Fruit fly (Drosophila melanogaster) whole organism, embryonic: ENCODE data around the gene baf.
A peak's percentile ranks its signal among the peaks of the same experiment; 100 is the strongest.

Source experiments
- ATbp ChIP-seq: fragments of 200-800 bp; sonication (Bioruptor generic); optimal IDR thresholded peaks from 2 replicates; lab custom pipeline; 2017; ENCODE audit warnings: missing biosample characterization, mild to moderate bottlenecking, missing genetic modification characterization, missing genetic modification reagents
- CG10209 ChIP-seq: fragments of 200-800 bp; sonication (Bioruptor generic); optimal IDR thresholded peaks from 3 replicates; lab custom pipeline; 2017; ENCODE audit warnings: missing biosample characterization, mild to moderate bottlenecking, missing genetic modification characterization, missing genetic modification reagents
- CG11695 ChIP-seq: fragments of 200-800 bp; sonication (Bioruptor generic); IDR thresholded peaks from 3 replicates; pipeline ENCODE4 v1.3.6; 2022; ENCODE audit warnings: missing biosample characterization, missing genetic modification characterization
- CG15514 ChIP-seq: fragments of 200-800 bp; sonication (Bioruptor generic); optimal IDR thresholded peaks from 3 replicates; lab custom pipeline; 2017; ENCODE audit warnings: missing biosample characterization, missing genetic modification characterization, mild to moderate bottlenecking, moderate library complexity, missing genetic modification reagents
- CG17186 ChIP-seq: fragments of 200-800 bp; sonication (Bioruptor generic); optimal IDR thresholded peaks from 3 replicates; lab custom pipeline; 2017; ENCODE audit warnings: missing biosample characterization, missing genetic modification reagents, missing genetic modification characterization
- CG18262 ChIP-seq: fragments of 200-800 bp; optimal IDR thresholded peaks from 3 replicates; lab custom pipeline; 2019; ENCODE audit warnings: missing biosample characterization, mild to moderate bottlenecking, missing genetic modification characterization, moderate library complexity
- CG18599 ChIP-seq: fragments of 200-800 bp; sonication (Bioruptor generic); optimal IDR thresholded peaks from 3 replicates; lab custom pipeline; 2017; ENCODE audit warnings: missing biosample characterization, missing genetic modification characterization, mild to moderate bottlenecking, moderate library complexity, missing genetic modification reagents
- CG2116 ChIP-seq: fragments of 200-800 bp; sonication (Bioruptor generic); optimal IDR thresholded peaks from 3 replicates; lab custom pipeline; 2018; ENCODE audit warnings: missing biosample characterization, mild to moderate bottlenecking, missing genetic modification characterization
- CG2889 ChIP-seq: fragments of 200-800 bp; sonication (Bioruptor generic); IDR thresholded peaks from 3 replicates; pipeline ENCODE4 v1.3.6; 2022; ENCODE audit warnings: missing biosample characterization, missing genetic modification characterization
- CG30431 ChIP-seq: fragments of 200-800 bp; sonication (Bioruptor generic); optimal IDR thresholded peaks from 2 replicates; lab custom pipeline; 2017; ENCODE audit warnings: missing biosample characterization, missing genetic modification characterization
- CG3163 ChIP-seq: fragments of 200-800 bp; sonication (Bioruptor generic); optimal IDR thresholded peaks from 3 replicates; lab custom pipeline; 2016; ENCODE audit warnings: missing biosample characterization, missing genetic modification characterization
- CG6683 ChIP-seq: fragments of 200-800 bp; sonication (Bioruptor generic); optimal IDR thresholded peaks from 2 replicates; lab custom pipeline; 2017; ENCODE audit warnings: missing biosample characterization, mild to moderate bottlenecking, missing genetic modification characterization, missing genetic modification reagents
- CG8924 ChIP-seq: fragments of 200-800 bp; optimal IDR thresholded peaks from 3 replicates; lab custom pipeline; 2019; ENCODE audit warnings: missing biosample characterization, mild to moderate bottlenecking, missing genetic modification characterization, moderate library complexity
- Camta ChIP-seq: fragments of 200-800 bp; sonication (Bioruptor generic); optimal IDR thresholded peaks from 2 replicates; lab custom pipeline; 2016; ENCODE audit warnings: missing biosample characterization, missing genetic modification characterization
- Chrac-16 ChIP-seq: fragments of 200-800 bp; sonication (Bioruptor generic); optimal IDR thresholded peaks from 3 replicates; lab custom pipeline; 2016; ENCODE audit warnings: missing biosample characterization, missing genetic modification characterization
- D19A ChIP-seq: fragments of 200-800 bp; optimal IDR thresholded peaks from 3 replicates; lab custom pipeline; 2019; ENCODE audit warnings: missing biosample characterization, mild to moderate bottlenecking, missing genetic modification characterization, moderate library complexity
- Dbx ChIP-seq: fragments of 200-800 bp; sonication (Bioruptor generic); IDR thresholded peaks from 3 replicates; pipeline ENCODE4 v1.3.6; 2022; ENCODE audit warnings: missing biosample characterization, missing genetic modification characterization
- Dek ChIP-seq: fragments of 200-800 bp; sonication (Bioruptor generic); optimal IDR thresholded peaks from 3 replicates; lab custom pipeline; 2019; ENCODE audit warnings: missing biosample characterization, mild to moderate bottlenecking, missing genetic modification characterization, moderate library complexity
- E2f1 ChIP-seq: fragments of 200-800 bp; sonication (Bioruptor generic); IDR thresholded peaks from 2 replicates; pipeline ENCODE4 v1.3.6; 2022; ENCODE audit warnings: missing biosample characterization, missing genetic modification characterization
- Ets97D ChIP-seq: fragments of 200-800 bp; sonication (Bioruptor generic); optimal IDR thresholded peaks from 3 replicates; lab custom pipeline; 2016; ENCODE audit warnings: missing biosample characterization, missing genetic modification characterization
- H2.0 ChIP-seq: fragments of 200-800 bp; sonication (Bioruptor generic); IDR thresholded peaks from 2 replicates; pipeline ENCODE4 v1.3.6; 2022; ENCODE audit warnings: missing biosample characterization, missing genetic modification characterization
- HLHmδ ChIP-seq: fragments of 200-800 bp; sonication (Bioruptor generic); optimal IDR thresholded peaks from 2 replicates; lab custom pipeline; 2018; ENCODE audit warnings: missing biosample characterization, mild to moderate bottlenecking, missing genetic modification characterization, moderate library complexity
- Hmr ChIP-seq: fragments of 200-800 bp; sonication (Bioruptor generic); optimal IDR thresholded peaks from 3 replicates; lab custom pipeline; 2017; ENCODE audit warnings: mild to moderate bottlenecking, missing biosample characterization, missing genetic modification reagents, missing genetic modification characterization
- Kr ChIP-seq: fragments of 200-800 bp; sonication (Bioruptor generic); optimal IDR thresholded peaks from 2 replicates; lab custom pipeline; 2017; ENCODE audit warnings: missing biosample characterization, mild to moderate bottlenecking, missing genetic modification characterization
- Med ChIP-seq: fragments of 200-800 bp; sonication (Bioruptor generic); peaks from one replicate; lab custom pipeline; 2016; ENCODE audit warnings: missing biosample characterization, missing genetic modification characterization, mild to moderate bottlenecking, inconsistent platforms, moderate library complexity
- NC2α ChIP-seq: fragments of 200-800 bp; sonication (Bioruptor generic); optimal IDR thresholded peaks from 2 replicates; lab custom pipeline; 2016; ENCODE audit warnings: missing biosample characterization, missing genetic modification characterization
- NK7.1 ChIP-seq: fragments of 200-800 bp; sonication (Bioruptor generic); optimal IDR thresholded peaks from 3 replicates; lab custom pipeline; 2016; ENCODE audit warnings: missing biosample characterization, missing genetic modification characterization
- Side ChIP-seq: fragments of 200-800 bp; sonication (Bioruptor generic); optimal IDR thresholded peaks from 2 replicates; lab custom pipeline; 2016; ENCODE audit warnings: missing biosample characterization, missing genetic modification characterization
- Sox100B ChIP-seq: fragments of 200-800 bp; sonication (Bioruptor generic); optimal IDR thresholded peaks from 3 replicates; lab custom pipeline; 2018; ENCODE audit warnings: missing biosample characterization, mild to moderate bottlenecking, missing genetic modification characterization
- YL-1 ChIP-seq: fragments of 200-800 bp; sonication (Bioruptor generic); optimal IDR thresholded peaks from 3 replicates; lab custom pipeline; 2017; ENCODE audit warnings: missing biosample characterization, mild to moderate bottlenecking, missing genetic modification characterization
- ap ChIP-seq: fragments of 200-800 bp; sonication (Bioruptor generic); IDR thresholded peaks from 2 replicates; pipeline ENCODE4 v1.3.6; 2022; ENCODE audit warnings: missing biosample characterization, missing genetic modification characterization
- az2 ChIP-seq: fragments of 200-800 bp; sonication (Bioruptor generic); optimal IDR thresholded peaks from 3 replicates; lab custom pipeline; 2016; ENCODE audit warnings: missing biosample characterization, missing genetic modification characterization
- cato ChIP-seq: fragments of 200-800 bp; sonication (Bioruptor generic); optimal IDR thresholded peaks from 2 replicates; lab custom pipeline; 2016; ENCODE audit warnings: missing biosample characterization, missing genetic modification characterization, borderline replicate concordance
- chinmo ChIP-seq: fragments of 200-800 bp; sonication (Bioruptor generic); IDR thresholded peaks from 4 replicates; pipeline ENCODE4 v1.3.6; 2022; ENCODE audit warnings: missing biosample characterization, missing genetic modification characterization; ENCODE audit not compliant: partially characterized antibody
- corto ChIP-seq: fragments of 200-800 bp; sonication (Bioruptor generic); optimal IDR thresholded peaks from 2 replicates; lab custom pipeline; 2016; ENCODE audit warnings: missing biosample characterization, mild to moderate bottlenecking, missing genetic modification characterization, moderate library complexity
- disco-r ChIP-seq: fragments of 200-800 bp; sonication (Bioruptor generic); optimal IDR thresholded peaks from 2 replicates; lab custom pipeline; 2016; ENCODE audit warnings: missing biosample characterization, missing genetic modification characterization
- ems ChIP-seq: fragments of 200-800 bp; sonication (Bioruptor generic); optimal IDR thresholded peaks from 3 replicates; lab custom pipeline; 2016; ENCODE audit warnings: missing biosample characterization, missing genetic modification characterization
- eyg ChIP-seq: fragments of 200-800 bp; sonication (Bioruptor generic); optimal IDR thresholded peaks from 3 replicates; lab custom pipeline; 2016; ENCODE audit warnings: missing biosample characterization, missing genetic modification characterization
- grau ChIP-seq: fragments of 200-800 bp; optimal IDR thresholded peaks from 3 replicates; lab custom pipeline; 2019; ENCODE audit warnings: missing biosample characterization, mild to moderate bottlenecking, missing genetic modification characterization, moderate library complexity
- grn ChIP-seq: fragments of 200-800 bp; sonication (Bioruptor generic); optimal IDR thresholded peaks from 3 replicates; lab custom pipeline; 2017; ENCODE audit warnings: missing biosample characterization, missing genetic modification characterization
- jigr1 ChIP-seq: fragments of 200-800 bp; sonication (Bioruptor generic); IDR thresholded peaks from 3 replicates; pipeline ENCODE4 v1.3.6; 2022; ENCODE audit warnings: missing biosample characterization, missing genetic modification characterization
- ken ChIP-seq: fragments of 200-800 bp; sonication (Bioruptor generic); IDR thresholded peaks from 3 replicates; pipeline ENCODE4 v1.3.6; 2022; ENCODE audit warnings: missing biosample characterization, missing genetic modification characterization
- lola ChIP-seq, 3 experiments: fragments of >200 bp in 2 of 3; fragments of 200-800 bp in 1 of 3; sonication (Bioruptor generic) in 1 of 3; optimal IDR thresholded peaks; 2 replicates each; lab custom pipeline; 2017 to 2019; ENCODE audit warnings: missing biosample characterization in 3 of 3, missing genetic modification characterization in 3 of 3, mild to moderate bottlenecking in 1 of 3, moderate library complexity in 1 of 3
- mam ChIP-seq: fragments of 200-800 bp; sonication (Bioruptor generic); optimal IDR thresholded peaks from 3 replicates; lab custom pipeline; 2016; ENCODE audit warnings: missing biosample characterization, missing genetic modification characterization
- pros ChIP-seq: fragments of 200-800 bp; sonication (Bioruptor generic); optimal IDR thresholded peaks from 3 replicates; lab custom pipeline; 2019; ENCODE audit warnings: missing biosample characterization, mild to moderate bottlenecking, missing genetic modification characterization, moderate library complexity
- pum ChIP-seq: fragments of 200-800 bp; sonication (Bioruptor generic); optimal IDR thresholded peaks from 2 replicates; lab custom pipeline; 2016; ENCODE audit warnings: missing biosample characterization, missing genetic modification characterization
- sd ChIP-seq: fragments of 200-800 bp; sonication (Bioruptor generic); optimal IDR thresholded peaks from 3 replicates; lab custom pipeline; 2018; ENCODE audit warnings: missing biosample characterization, mild to moderate bottlenecking, missing genetic modification characterization, moderate library complexity
- sr ChIP-seq: fragments of 200-800 bp; sonication (Bioruptor generic); IDR thresholded peaks from 3 replicates; pipeline ENCODE4 v1.3.6; 2022; ENCODE audit warnings: missing biosample characterization, missing genetic modification characterization

The baf gene

dm6 chr2L:8009283-8010211, 19.7 kb upstream of the baf start, which contains the start of gene CG12560:
Gene CG12560, minus strand, starts transcription at chr2L:8009477.
- TF ChIP-seq CG18599 (GFP tag; lab: Kevin White, UChicago) (peak; percentile 30), Dbx (no peak), CG6683 (GFP tag; lab: Kevin White, UChicago) (no peak), H2.0 (no peak), Hmr (GFP tag; lab: Kevin White, UChicago) (peak; percentile 9), disco-r (GFP tag; lab: Kevin White, UChicago) (no peak), Chrac-16 (GFP tag; lab: Kevin White, UChicago) (no peak), Ets97D (no peak), pum (GFP tag; lab: Kevin White, UChicago) (no peak), CG2116 (GFP tag; lab: Kevin White, UChicago) (no peak), CG2889 (GFP tag; lab: Robert Waterston, UW) (no peak), chinmo (GFP tag; lab: Robert Waterston, UW) (peak; percentile 73; the same call in 2 of the 4 replicates), Camta (peak; percentile 20), az2 (GFP tag; lab: Kevin White, UChicago) (no peak), Kr (GFP tag; lab: Kevin White, UChicago) (no peak), YL-1 (GFP tag; lab: Kevin White, UChicago) (no peak), Side (GFP tag; lab: Kevin White, UChicago) (no peak), NC2α (no peak), CG15514 (GFP tag; lab: Kevin White, UChicago) (no peak), ken (GFP tag; lab: Robert Waterston, UW) (no peak), ATbp (peak; percentile 4), ems (GFP tag; lab: Kevin White, UChicago) (no peak), grn (peak; percentile 78), CG11695 (GFP tag; lab: Robert Waterston, UW) (peak; percentile 26; the same call in 1 of the 3 replicates), Sox100B (GFP tag; lab: Kevin White, UChicago) (peak; percentile 19), mam (GFP tag; lab: Kevin White, UChicago) (no peak), CG8924 (tag; lab: Kevin White, UChicago) (no peak), Med (GFP tag; lab: Kevin White, UChicago) (peak; percentile 33), corto (GFP tag; lab: Kevin White, UChicago) (no peak), CG3163 (GFP tag; lab: Kevin White, UChicago) (peak; percentile 95), HLHmδ (GFP tag; lab: Kevin White, UChicago) (no peak), jigr1 (GFP tag; lab: Robert Waterston, UW) (no peak), NK7.1 (no peak), Dek (tag; lab: Kevin White, UChicago) (no peak), CG10209 (no peak), sd (tag; lab: Kevin White, UChicago) (peak; percentile 78), ap (GFP tag; lab: Robert Waterston, UW) (no peak), CG17186 (GFP tag; lab: Kevin White, UChicago) (no peak), lola (GFP tag; optimal IDR thresholded peaks at IDR 0.05; lab: Kevin White, UChicago) (no peak), pros (no peak), sr (GFP tag; lab: Robert Waterston, UW) (no peak), CG18262 (no peak), CG30431 (GFP tag; lab: Kevin White, UChicago) (no peak), grau (tag; lab: Kevin White, UChicago) (no peak), eyg (GFP tag; lab: Kevin White, UChicago) (no peak), E2f1 (0 out of 2 replicates have a peak, but pooled peaks have one; percentile 22), D19A (tag; lab: Kevin White, UChicago) (peak; percentile 16), cato (GFP tag; lab: Kevin White, UChicago) (no peak)
